Fruit fly (Drosophila melanogaster) whole organism, prepupa: Measurements from ENCODE around the gene CG31904.

Source experiments
- Sox15 ChIP-seq: fragments of 200-800 bp; sonication (Bioruptor generic); optimal IDR thresholded peaks from 3 replicates; lab custom pipeline; 2016; ENCODE audit warnings: missing biosample characterization, missing genetic modification characterization
- pdm3 ChIP-seq: fragments of 200-800 bp; sonication (Bioruptor generic); optimal IDR thresholded peaks from 3 replicates; lab custom pipeline; 2016; ENCODE audit warnings: missing biosample characterization, missing genetic modification characterization

- no peak for TF ChIP-seq Sox15
- TF ChIP-seq pdm3 (GFP tag; lab: Kevin White, UChicago), result no peak
Observed at dm6 chr2L:7744208-7744607, 5.6 kb upstream of the CG31904 start.
